Fruit fly (Drosophila melanogaster) whole organism, embryonic: ENCODE results near the gene RpS8.

Source experiments
- B-H1 ChIP-seq: fragments of 200-800 bp; sonication (Bioruptor generic); IDR thresholded peaks from 3 replicates; pipeline ENCODE4 v1.3.6; 2022; ENCODE audit warnings: missing biosample characterization, missing genetic modification characterization
- CG13894 ChIP-seq: fragments of 200-800 bp; sonication (Bioruptor generic); optimal IDR thresholded peaks from 3 replicates; lab custom pipeline; 2018; ENCODE audit warnings: missing biosample characterization, mild to moderate bottlenecking, missing genetic modification characterization, moderate library complexity
- CG1792 ChIP-seq: fragments of 200-800 bp; sonication (Bioruptor generic); optimal IDR thresholded peaks from 2 replicates; lab custom pipeline; 2016; ENCODE audit warnings: missing biosample characterization, missing genetic modification characterization
- CG1832 ChIP-seq: fragments of 200-800 bp; sonication (Bioruptor generic); optimal IDR thresholded peaks from 2 replicates; lab custom pipeline; 2017; ENCODE audit warnings: missing biosample characterization, mild to moderate bottlenecking, missing genetic modification characterization, inconsistent platforms
- CG2120 ChIP-seq: fragments of 200-800 bp; sonication (Bioruptor generic); optimal IDR thresholded peaks from 3 replicates; lab custom pipeline; 2016; ENCODE audit warnings: missing biosample characterization, missing genetic modification characterization
- CG32772 ChIP-seq: fragments of 200-800 bp; sonication (Bioruptor generic); IDR thresholded peaks from 2 replicates; pipeline ENCODE4 v1.3.6; 2022; ENCODE audit warnings: missing biosample characterization, missing genetic modification characterization
- CG4282 ChIP-seq: fragments of 200-800 bp; sonication (Bioruptor generic); optimal IDR thresholded peaks from 2 replicates; lab custom pipeline; 2016; ENCODE audit warnings: missing biosample characterization, missing genetic modification characterization
- CG4854 ChIP-seq: fragments of 200-800 bp; sonication (Bioruptor generic); optimal IDR thresholded peaks from 2 replicates; lab custom pipeline; 2016; ENCODE audit warnings: missing biosample characterization, missing genetic modification characterization, inconsistent platforms
- CG6854 ChIP-seq: fragments of 200-800 bp; sonication (Bioruptor generic); optimal IDR thresholded peaks from 3 replicates; lab custom pipeline; 2017; ENCODE audit warnings: missing biosample characterization, mild to moderate bottlenecking, missing genetic modification characterization
- CG7839 ChIP-seq: fragments of 200-800 bp; sonication (Bioruptor generic); optimal IDR thresholded peaks from 3 replicates; lab custom pipeline; 2018; ENCODE audit warnings: missing biosample characterization, mild to moderate bottlenecking, missing genetic modification characterization, moderate library complexity
- CG9215 ChIP-seq: fragments of 200-800 bp; sonication (Bioruptor generic); IDR thresholded peaks from 2 replicates; pipeline ENCODE4 v1.3.6; 2022; ENCODE audit warnings: missing biosample characterization, missing genetic modification characterization
- Chrac-16 ChIP-seq: fragments of 200-800 bp; sonication (Bioruptor generic); optimal IDR thresholded peaks from 3 replicates; lab custom pipeline; 2016; ENCODE audit warnings: missing biosample characterization, missing genetic modification characterization
- Eip74EF ChIP-seq, 2 experiments: fragments of 200-800 bp in 1 of 2; fragments of >200 bp in 1 of 2; sonication (Bioruptor generic) in 1 of 2; optimal IDR thresholded peaks; 2 replicates each; lab custom pipeline; 2017 to 2019; ENCODE audit warnings: missing biosample characterization in 2 of 2, missing genetic modification characterization in 2 of 2, mild to moderate bottlenecking in 1 of 2, moderate library complexity in 1 of 2
- GATAe ChIP-seq: fragments of 200-800 bp; sonication (Bioruptor generic); conservative IDR thresholded peaks from 2 replicates; pipeline ENCODE4 v1.3.6; 2022; ENCODE audit warnings: missing biosample characterization, missing genetic modification characterization
- Hey ChIP-seq: fragments of 200-800 bp; sonication (Bioruptor generic); optimal IDR thresholded peaks from 3 replicates; lab custom pipeline; 2018; ENCODE audit warnings: missing biosample characterization, mild to moderate bottlenecking, missing genetic modification characterization
- Hr51 ChIP-seq, 2 experiments: fragments of 200-800 bp; sonication (Bioruptor generic); optimal IDR thresholded peaks; 2 replicates in 1 of 2; 3 replicates in 1 of 2; lab custom pipeline; 2016 to 2018; ENCODE audit warnings: missing biosample characterization in 2 of 2, missing genetic modification characterization in 2 of 2, mild to moderate bottlenecking in 1 of 2, moderate library complexity in 1 of 2
- Lim3 ChIP-seq: fragments of 200-800 bp; sonication (Bioruptor generic); IDR thresholded peaks from 2 replicates; pipeline ENCODE4 v1.3.6; 2022; ENCODE audit warnings: missing biosample characterization, missing genetic modification characterization
- Lpt ChIP-seq: fragments of >200 bp; optimal IDR thresholded peaks from 2 replicates; lab custom pipeline; 2018; ENCODE audit warnings: missing biosample characterization, missing genetic modification characterization
- MBD-R2 ChIP-seq: fragments of 200-800 bp; sonication (Bioruptor generic); IDR thresholded peaks from 2 replicates; pipeline ENCODE4 v1.3.6; 2022; ENCODE audit warnings: missing biosample characterization, missing genetic modification characterization
- NC2β ChIP-seq: fragments of 200-800 bp; sonication (Bioruptor generic); optimal IDR thresholded peaks from 2 replicates; lab custom pipeline; 2016; ENCODE audit warnings: missing biosample characterization, missing genetic modification characterization
- Optix ChIP-seq: fragments of 200-800 bp; sonication (Bioruptor generic); IDR thresholded peaks from 3 replicates; pipeline ENCODE4 v1.3.6; 2022; ENCODE audit warnings: missing biosample characterization, missing genetic modification characterization
- Poxn ChIP-seq: fragments of 200-800 bp; sonication (Bioruptor generic); IDR thresholded peaks from 2 replicates; pipeline ENCODE4 v1.3.6; 2022; ENCODE audit warnings: missing biosample characterization, missing genetic modification characterization
- Ptx1 ChIP-seq: fragments of 200-800 bp; sonication (Bioruptor generic); IDR thresholded peaks from 2 replicates; pipeline ENCODE4 v1.3.6; 2022; ENCODE audit warnings: missing biosample characterization, missing genetic modification characterization
- ase ChIP-seq: fragments of 200-800 bp; sonication (Bioruptor generic); IDR thresholded peaks from 3 replicates; pipeline ENCODE4 v1.3.6; 2022; ENCODE audit warnings: missing biosample characterization, missing genetic modification characterization
- ato ChIP-seq: fragments of 200-800 bp; sonication (Bioruptor generic); IDR thresholded peaks from 2 replicates; pipeline ENCODE4 v1.3.6; 2022; ENCODE audit warnings: missing biosample characterization, missing genetic modification characterization; ENCODE audit not compliant: partially characterized antibody
- bigmax ChIP-seq: fragments of 200-800 bp; sonication (Bioruptor generic); optimal IDR thresholded peaks from 2 replicates; lab custom pipeline; 2018; ENCODE audit warnings: missing biosample characterization, mild to moderate bottlenecking, missing genetic modification characterization
- cato ChIP-seq: fragments of 200-800 bp; sonication (Bioruptor generic); optimal IDR thresholded peaks from 2 replicates; lab custom pipeline; 2016; ENCODE audit warnings: missing biosample characterization, missing genetic modification characterization, borderline replicate concordance
- dati ChIP-seq: fragments of 200-800 bp; sonication (Bioruptor generic); IDR thresholded peaks from 2 replicates; pipeline ENCODE4 v1.3.6; 2022; ENCODE audit warnings: missing biosample characterization, missing genetic modification characterization
- gem ChIP-seq: fragments of 200-800 bp; sonication (Bioruptor generic); optimal IDR thresholded peaks from 2 replicates; lab custom pipeline; 2019; ENCODE audit warnings: missing biosample characterization, mild to moderate bottlenecking, missing genetic modification characterization, moderate library complexity
- gro ChIP-seq: fragments of 200-800 bp; sonication (Bioruptor generic); optimal IDR thresholded peaks from 2 replicates; lab custom pipeline; 2016; ENCODE audit warnings: missing biosample characterization, missing genetic modification characterization
- gsb-n ChIP-seq: fragments of 200-800 bp; sonication (Bioruptor generic); optimal IDR thresholded peaks from 3 replicates; lab custom pipeline; 2018; ENCODE audit warnings: missing biosample characterization, mild to moderate bottlenecking, missing genetic modification characterization
- hb ChIP-seq: fragments of 200-800 bp; sonication (Bioruptor generic); IDR thresholded peaks from 3 replicates; pipeline ENCODE4 v1.3.6; 2022; ENCODE audit warnings: missing biosample characterization, missing genetic modification characterization; ENCODE audit not compliant: partially characterized antibody
- hbn ChIP-seq: fragments of 200-800 bp; sonication (Bioruptor generic); IDR thresholded peaks from 2 replicates; pipeline ENCODE4 v1.3.6; 2022; ENCODE audit warnings: missing biosample characterization, missing genetic modification characterization; ENCODE audit not compliant: partially characterized antibody
- insv ChIP-seq, 2 experiments: fragments of 200-800 bp; sonication (Bioruptor generic); optimal IDR thresholded peaks; 3 replicates each; lab custom pipeline; 2016 to 2018; ENCODE audit warnings: missing biosample characterization in 2 of 2, missing genetic modification characterization in 2 of 2
- jigr1 ChIP-seq: fragments of 200-800 bp; sonication (Bioruptor generic); IDR thresholded peaks from 3 replicates; pipeline ENCODE4 v1.3.6; 2022; ENCODE audit warnings: missing biosample characterization, missing genetic modification characterization
- lilli ChIP-seq: fragments of 200-800 bp; sonication (Bioruptor generic); optimal IDR thresholded peaks from 3 replicates; lab custom pipeline; 2016; ENCODE audit warnings: missing biosample characterization, missing genetic modification characterization
- lola ChIP-seq, 3 experiments: fragments of >200 bp in 2 of 3; fragments of 200-800 bp in 1 of 3; sonication (Bioruptor generic) in 1 of 3; optimal IDR thresholded peaks; 2 replicates each; lab custom pipeline; 2017 to 2019; ENCODE audit warnings: missing biosample characterization in 3 of 3, missing genetic modification characterization in 3 of 3, mild to moderate bottlenecking in 1 of 3, moderate library complexity in 1 of 3
- nmo ChIP-seq: fragments of 200-800 bp; sonication (Bioruptor generic); optimal IDR thresholded peaks from 2 replicates; lab custom pipeline; 2018; ENCODE audit warnings: missing biosample characterization, mild to moderate bottlenecking, missing genetic modification characterization, moderate library complexity
- pnt ChIP-seq: fragments of 200-800 bp; sonication (Bioruptor generic); optimal IDR thresholded peaks from 3 replicates; lab custom pipeline; 2016; ENCODE audit warnings: missing biosample characterization, missing genetic modification characterization
- prd ChIP-seq, 3 experiments: fragments of >200 bp in 2 of 3; fragments of 200-800 bp in 1 of 3; sonication (Bioruptor generic) in 1 of 3; optimal IDR thresholded peaks in 2 of 3; IDR thresholded peaks in 1 of 3; 2 replicates in 2 of 3; 3 replicates in 1 of 3; pipeline versions ENCODE4 v1.3.6 to Lab custom; 2017 to 2022; ENCODE audit warnings: missing biosample characterization in 1 of 3, missing genetic modification characterization in 1 of 3
- scrt ChIP-seq: fragments of 200-800 bp; sonication (Bioruptor generic); optimal IDR thresholded peaks from 2 replicates; lab custom pipeline; 2018; ENCODE audit warnings: missing biosample characterization, mild to moderate bottlenecking, missing genetic modification characterization, moderate library complexity
- shn ChIP-seq: fragments of 200-800 bp; sonication (Bioruptor generic); optimal IDR thresholded peaks from 3 replicates; lab custom pipeline; 2016; ENCODE audit warnings: missing biosample characterization, missing genetic modification characterization
- slp2 ChIP-seq: fragments of 200-800 bp; sonication (Bioruptor generic); optimal IDR thresholded peaks from 2 replicates; lab custom pipeline; 2016; ENCODE audit warnings: missing biosample characterization, missing genetic modification characterization
- sna ChIP-seq: fragments of 200-800 bp; sonication (Bioruptor generic); IDR thresholded peaks from 2 replicates; pipeline ENCODE4 v1.3.6; 2022; ENCODE audit warnings: missing biosample characterization, missing genetic modification characterization; ENCODE audit not compliant: partially characterized antibody
- stwl ChIP-seq: fragments of 200-800 bp; sonication (Bioruptor generic); optimal IDR thresholded peaks from 3 replicates; lab custom pipeline; 2018; ENCODE audit warnings: missing biosample characterization, mild to moderate bottlenecking, missing genetic modification characterization, moderate library complexity
- tio ChIP-seq: fragments of 200-800 bp; sonication (Bioruptor generic); optimal IDR thresholded peaks from 2 replicates; lab custom pipeline; 2017; ENCODE audit warnings: missing biosample characterization, missing genetic modification characterization, inconsistent platforms
- unc-4 ChIP-seq: fragments of 200-800 bp; sonication (Bioruptor generic); IDR thresholded peaks from 2 replicates; pipeline ENCODE4 v1.3.6; 2022; ENCODE audit warnings: missing biosample characterization, missing genetic modification characterization; ENCODE audit not compliant: partially characterized antibody
- z ChIP-seq: fragments of 200-800 bp; sonication (Bioruptor generic); IDR thresholded peaks from 3 replicates; pipeline ENCODE4 v1.3.6; 2022; ENCODE audit warnings: missing biosample characterization, missing genetic modification characterization

The RpS8 gene

DNA sequence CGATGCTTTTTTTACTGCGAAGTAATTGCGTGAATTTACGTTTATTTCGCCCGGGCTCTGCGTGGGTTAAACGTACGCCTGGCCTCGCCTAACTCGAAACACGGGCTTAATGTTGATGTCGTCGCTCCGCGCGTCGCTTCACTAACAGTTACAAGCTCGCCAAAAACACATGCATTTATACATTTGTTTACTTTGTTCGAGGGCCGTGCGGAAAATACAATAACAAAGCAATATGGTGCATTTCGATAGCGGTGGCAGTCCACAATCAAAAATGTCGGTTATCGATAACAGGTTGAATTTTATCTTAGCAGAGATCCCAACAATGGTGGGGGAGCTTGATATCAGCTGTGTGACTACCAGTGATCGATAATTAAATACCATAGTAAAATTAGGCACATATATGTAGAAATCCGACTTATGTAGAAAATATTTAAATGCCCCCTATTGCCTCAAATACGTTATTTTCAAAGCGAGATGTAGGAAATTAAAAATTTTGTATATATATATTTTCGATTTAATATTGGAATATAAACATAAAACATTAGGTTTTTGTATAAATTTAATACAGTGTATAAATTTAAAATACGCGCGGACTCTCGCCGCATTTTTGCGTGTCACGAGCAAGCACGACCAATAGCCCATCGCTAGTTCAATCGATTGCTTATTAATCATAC lies 7.4 kb downstream of the RpS8 start, which contains the start of gene Zip99C (continued):
- TF ChIP-seq Hr51 (GFP tag; optimal IDR thresholded peaks at IDR 0.05; lab: Kevin White, UChicago) (no peak), ase (GFP tag; lab: Robert Waterston, UW) (no peak), Chrac-16 (GFP tag; lab: Kevin White, UChicago) (peak; percentile 26), Poxn (GFP tag; lab: Robert Waterston, UW) (no peak), Hey (tag; lab: Kevin White, UChicago) (no peak), MBD-R2 (GFP tag; lab: Robert Waterston, UW) (peak; percentile 45), shn (GFP tag; lab: Kevin White, UChicago) (no peak), tio (GFP tag; lab: Kevin White, UChicago) (no peak), sna (GFP tag; lab: Robert Waterston, UW) (peak; percentile 94), bigmax (no peak), CG1792 (GFP tag; lab: Kevin White, UChicago) (no peak), ato (GFP tag; lab: Robert Waterston, UW) (peak; percentile 55), lilli (GFP tag; lab: Kevin White, UChicago) (peak; percentile 66), NC2β (GFP tag; lab: Kevin White, UChicago) (peak; percentile 33), nmo (GFP tag; lab: Kevin White, UChicago) (peak; percentile 63), Eip74EF (GFP tag; optimal IDR thresholded peaks at IDR 0.05; lab: Kevin White, UChicago) (no peak), jigr1 (GFP tag; lab: Robert Waterston, UW) (no peak), B-H1 (GFP tag; lab: Robert Waterston, UW) (no peak), insv (GFP tag; optimal IDR thresholded peaks at IDR 0.05; lab: Kevin White, UChicago) (peak in 1 of 2 experiments; percentile 28), CG4282 (GFP tag; lab: Kevin White, UChicago) (no peak), CG9215 (GFP tag; lab: Robert Waterston, UW) (no peak), Optix (GFP tag; lab: Robert Waterston, UW) (no peak), slp2 (no peak), unc-4 (GFP tag; lab: Robert Waterston, UW) (peak; percentile 82), CG7839 (tag; lab: Kevin White, UChicago) (peak; percentile 11), hb (GFP tag; lab: Robert Waterston, UW) (peak; percentile 83), CG1832 (GFP tag; lab: Kevin White, UChicago) (no peak), prd (optimal IDR thresholded peaks at IDR 0.05; lab: Kevin White, UChicago) (no peak), prd (GFP tag; IDR thresholded peaks at IDR 0.05; lab: Robert Waterston, UW) (peak; percentile 69), CG2120 (GFP tag; lab: Kevin White, UChicago) (peak; percentile 66), cato (no peak), gro (GFP tag; lab: Kevin White, UChicago) (peak; percentile 6), gem (tag; lab: Kevin White, UChicago) (peak; percentile 53), CG13894 (peak; percentile 17), gsb-n (tag; lab: Kevin White, UChicago) (peak; percentile 29), CG4854 (no peak), Ptx1 (0 out of 2 replicates have a peak, but pooled peaks have one; percentile 34), stwl (tag; lab: Kevin White, UChicago) (peak; percentile 61), Lpt (GFP tag; lab: Kevin White, UChicago) (no peak), GATAe (no peak; the same call in 1 of the 2 replicates), lola (GFP tag; optimal IDR thresholded peaks at IDR 0.05; lab: Kevin White, UChicago) (peak in 1 of 3 experiments; percentile 50), hbn (GFP tag; lab: Robert Waterston, UW) (peak; percentile 91), scrt (GFP tag; lab: Kevin White, UChicago) (no peak), dati (GFP tag; lab: Robert Waterston, UW) (no peak), CG32772 (GFP tag; lab: Robert Waterston, UW) (no peak), Lim3 (GFP tag; lab: Robert Waterston, UW) (no peak), pnt (GFP tag; lab: Kevin White, UChicago) (no peak), CG6854 (GFP tag; lab: Kevin White, UChicago) (peak; percentile 5), z (GFP tag; lab: Robert Waterston, UW) (0 out of 3 replicates have a peak, but pooled peaks have one; percentile 38)
